Fruit fly (Drosophila melanogaster) whole organism, embryonic: ENCODE measurements around the gene Bap60.

Source experiments
- Awh ChIP-seq: fragments of 200-800 bp; sonication (Bioruptor generic); IDR thresholded peaks from 2 replicates; pipeline ENCODE4, ENCODE4 v1.3.6; 2022; ENCODE audit warnings: missing biosample characterization, missing genetic modification characterization
- B-H2 ChIP-seq: fragments of 200-800 bp; sonication (Bioruptor generic); optimal IDR thresholded peaks from 2 replicates; lab custom pipeline; 2018; ENCODE audit warnings: missing biosample characterization, mild to moderate bottlenecking, missing genetic modification characterization
- CG10274 ChIP-seq: fragments of 200-800 bp; sonication (Bioruptor generic); optimal IDR thresholded peaks from 3 replicates; lab custom pipeline; 2017; ENCODE audit warnings: missing biosample characterization, mild to moderate bottlenecking, missing genetic modification characterization
- CG11504 ChIP-seq: fragments of 200-800 bp; sonication (Bioruptor generic); optimal IDR thresholded peaks from 3 replicates; lab custom pipeline; 2019; ENCODE audit warnings: missing biosample characterization, mild to moderate bottlenecking, missing genetic modification characterization, moderate library complexity
- CG11696 ChIP-seq: fragments of 200-800 bp; sonication (Bioruptor generic); IDR thresholded peaks from 2 replicates; pipeline ENCODE4 v1.3.6; 2022; ENCODE audit warnings: missing biosample characterization, missing genetic modification characterization
- CG17328 ChIP-seq: fragments of 200-800 bp; sonication (Bioruptor generic); IDR thresholded peaks from 2 replicates; pipeline ENCODE4 v1.3.6; 2022; ENCODE audit warnings: missing biosample characterization, missing genetic modification characterization
- CG17385 ChIP-seq: fragments of 200-800 bp; sonication (Bioruptor generic); optimal IDR thresholded peaks from 3 replicates; lab custom pipeline; 2018; ENCODE audit warnings: missing biosample characterization, mild to moderate bottlenecking, missing genetic modification characterization
- CG18476 ChIP-seq: fragments of 200-800 bp; sonication (Bioruptor generic); optimal IDR thresholded peaks from 2 replicates; lab custom pipeline; 2016; ENCODE audit warnings: missing biosample characterization, mild to moderate bottlenecking, missing genetic modification characterization
- CG18764 ChIP-seq: fragments of 200-800 bp; sonication (Bioruptor generic); optimal IDR thresholded peaks from 3 replicates; lab custom pipeline; 2016; ENCODE audit warnings: missing biosample characterization, missing genetic modification characterization
- CG2199 ChIP-seq: fragments of 200-800 bp; sonication (Bioruptor generic); IDR thresholded peaks from 3 replicates; pipeline ENCODE4 v1.3.6; 2022; ENCODE audit warnings: missing biosample characterization, missing genetic modification characterization
- CG31388 ChIP-seq: fragments of 200-800 bp; sonication (Bioruptor generic); optimal IDR thresholded peaks from 2 replicates; lab custom pipeline; 2016; ENCODE audit warnings: missing biosample characterization, missing genetic modification characterization
- CG34376 ChIP-seq: fragments of 200-800 bp; sonication (Bioruptor generic); optimal IDR thresholded peaks from 2 replicates; lab custom pipeline; 2018; ENCODE audit warnings: missing biosample characterization, mild to moderate bottlenecking, missing genetic modification characterization
- CG4360 ChIP-seq: fragments of 200-800 bp; sonication (Bioruptor generic); IDR thresholded peaks from 2 replicates; pipeline ENCODE4 v1.3.6; 2022; ENCODE audit warnings: missing biosample characterization, missing genetic modification characterization
- CG6254 ChIP-seq: fragments of 200-800 bp; sonication (Bioruptor generic); optimal IDR thresholded peaks from 3 replicates; lab custom pipeline; 2017; ENCODE audit warnings: mild to moderate bottlenecking, missing biosample characterization, missing genetic modification reagents, missing genetic modification characterization
- CG6272 ChIP-seq: fragments of 200-800 bp; sonication (Bioruptor generic); IDR thresholded peaks from 2 replicates; pipeline ENCODE4 v1.3.6; 2022; ENCODE audit warnings: missing biosample characterization, missing genetic modification characterization
- CG6765 ChIP-seq: fragments of 200-800 bp; sonication (Bioruptor generic); optimal IDR thresholded peaks from 3 replicates; lab custom pipeline; 2017; ENCODE audit warnings: missing biosample characterization, mild to moderate bottlenecking, missing genetic modification characterization
- CG7987 ChIP-seq: fragments of 200-800 bp; sonication (Bioruptor generic); optimal IDR thresholded peaks from 2 replicates; lab custom pipeline; 2018; ENCODE audit warnings: missing biosample characterization, mild to moderate bottlenecking, missing genetic modification characterization, moderate library complexity
- Camta ChIP-seq: fragments of 200-800 bp; sonication (Bioruptor generic); optimal IDR thresholded peaks from 2 replicates; lab custom pipeline; 2016; ENCODE audit warnings: missing biosample characterization, missing genetic modification characterization
- Ets97D ChIP-seq: fragments of 200-800 bp; sonication (Bioruptor generic); optimal IDR thresholded peaks from 3 replicates; lab custom pipeline; 2016; ENCODE audit warnings: missing biosample characterization, missing genetic modification characterization
- HLH4C ChIP-seq: fragments of 200-800 bp; sonication (Bioruptor generic); IDR thresholded peaks from 3 replicates; pipeline ENCODE4 v1.3.6; 2022; ENCODE audit warnings: missing biosample characterization, missing genetic modification characterization; ENCODE audit not compliant: partially characterized antibody
- MTF-1 ChIP-seq: fragments of 200-800 bp; sonication (Bioruptor generic); optimal IDR thresholded peaks from 2 replicates; lab custom pipeline; 2018; ENCODE audit warnings: missing biosample characterization, mild to moderate bottlenecking, missing genetic modification characterization, borderline replicate concordance
- Poxn ChIP-seq: fragments of 200-800 bp; sonication (Bioruptor generic); IDR thresholded peaks from 2 replicates; pipeline ENCODE4 v1.3.6; 2022; ENCODE audit warnings: missing biosample characterization, missing genetic modification characterization
- Rx ChIP-seq: fragments of 200-800 bp; sonication (Bioruptor generic); IDR thresholded peaks from 2 replicates; pipeline ENCODE4 v1.3.6; 2022; ENCODE audit warnings: missing biosample characterization, missing genetic modification characterization
- Sin3A ChIP-seq: fragments of >200 bp; optimal IDR thresholded peaks from 2 replicates; lab custom pipeline; 2018
- Sox102F ChIP-seq: fragments of 200-800 bp; sonication (Bioruptor generic); optimal IDR thresholded peaks from 2 replicates; lab custom pipeline; 2018; ENCODE audit warnings: missing biosample characterization, mild to moderate bottlenecking, missing genetic modification characterization, moderate library complexity
- Xrp1 ChIP-seq: fragments of 200-800 bp; sonication (Bioruptor generic); IDR thresholded peaks from 2 replicates; pipeline ENCODE4 v1.3.6; 2022; ENCODE audit warnings: missing biosample characterization, missing genetic modification characterization
- amos ChIP-seq: fragments of 200-800 bp; sonication (Bioruptor generic); IDR thresholded peaks from 2 replicates; pipeline ENCODE4 v1.3.6; 2022; ENCODE audit warnings: missing biosample characterization, missing genetic modification characterization; ENCODE audit not compliant: partially characterized antibody
- ara ChIP-seq: fragments of 200-800 bp; sonication (Bioruptor generic); IDR thresholded peaks from 2 replicates; pipeline ENCODE4 v1.3.6; 2022; ENCODE audit warnings: missing biosample characterization, missing genetic modification characterization
- ase ChIP-seq: fragments of 200-800 bp; sonication (Bioruptor generic); IDR thresholded peaks from 3 replicates; pipeline ENCODE4 v1.3.6; 2022; ENCODE audit warnings: missing biosample characterization, missing genetic modification characterization
- br ChIP-seq: fragments of >200 bp; optimal IDR thresholded peaks from 2 replicates; lab custom pipeline; 2017
- btn ChIP-seq: fragments of 200-800 bp; sonication (Bioruptor generic); optimal IDR thresholded peaks from 2 replicates; lab custom pipeline; 2016; ENCODE audit warnings: missing biosample characterization, missing genetic modification characterization
- cato ChIP-seq: fragments of 200-800 bp; sonication (Bioruptor generic); optimal IDR thresholded peaks from 2 replicates; lab custom pipeline; 2016; ENCODE audit warnings: missing biosample characterization, missing genetic modification characterization, borderline replicate concordance
- chif ChIP-seq, 2 experiments: fragments of 200-800 bp; sonication (Bioruptor generic); optimal IDR thresholded peaks; 3 replicates each; lab custom pipeline; 2016; ENCODE audit warnings: missing biosample characterization in 2 of 2, missing genetic modification characterization in 2 of 2
- dysf ChIP-seq: fragments of 200-800 bp; sonication (Bioruptor generic); IDR thresholded peaks from 3 replicates; pipeline ENCODE4 v1.3.6; 2022; ENCODE audit warnings: missing biosample characterization, missing genetic modification characterization
- eve ChIP-seq, 2 experiments: fragments of >200 bp; optimal IDR thresholded peaks; 2 replicates each; lab custom pipeline; 2017; ENCODE audit warnings: missing biosample characterization in 2 of 2, missing genetic modification characterization in 2 of 2
- fd96Cb ChIP-seq: fragments of 200-800 bp; sonication (Bioruptor generic); optimal IDR thresholded peaks from 2 replicates; lab custom pipeline; 2018; ENCODE audit warnings: missing biosample characterization, mild to moderate bottlenecking, missing genetic modification characterization, moderate library complexity
- fru ChIP-seq: fragments of >200 bp; optimal IDR thresholded peaks from 2 replicates; lab custom pipeline; 2017
- gcm2 ChIP-seq: fragments of 200-800 bp; sonication (Bioruptor generic); optimal IDR thresholded peaks from 2 replicates; lab custom pipeline; 2016; ENCODE audit warnings: missing biosample characterization, missing genetic modification characterization
- gsb ChIP-seq: fragments of 200-800 bp; sonication (Bioruptor generic); IDR thresholded peaks from 2 replicates; pipeline ENCODE4 v1.3.6; 2022; ENCODE audit warnings: missing biosample characterization, missing genetic modification characterization
- lola ChIP-seq, 3 experiments: fragments of >200 bp in 2 of 3; fragments of 200-800 bp in 1 of 3; sonication (Bioruptor generic) in 1 of 3; optimal IDR thresholded peaks; 2 replicates each; lab custom pipeline; 2017 to 2019; ENCODE audit warnings: missing biosample characterization in 3 of 3, missing genetic modification characterization in 3 of 3, mild to moderate bottlenecking in 1 of 3, moderate library complexity in 1 of 3
- nau ChIP-seq: fragments of 200-800 bp; sonication (Bioruptor generic); optimal IDR thresholded peaks from 3 replicates; lab custom pipeline; 2017; ENCODE audit warnings: missing biosample characterization, mild to moderate bottlenecking, missing genetic modification characterization, missing genetic modification reagents
- nmo ChIP-seq: fragments of 200-800 bp; sonication (Bioruptor generic); optimal IDR thresholded peaks from 2 replicates; lab custom pipeline; 2018; ENCODE audit warnings: missing biosample characterization, mild to moderate bottlenecking, missing genetic modification characterization, moderate library complexity
- oc ChIP-seq: fragments of 200-800 bp; sonication (Bioruptor generic); optimal IDR thresholded peaks from 2 replicates; lab custom pipeline; 2018; ENCODE audit warnings: missing biosample characterization, mild to moderate bottlenecking, missing genetic modification characterization, moderate library complexity
- pho ChIP-seq: fragments of 200-800 bp; sonication (Bioruptor generic); optimal IDR thresholded peaks from 2 replicates; lab custom pipeline; 2016; ENCODE audit warnings: missing biosample characterization, missing genetic modification characterization
- pita ChIP-seq: fragments of 200-800 bp; sonication (Bioruptor generic); optimal IDR thresholded peaks from 2 replicates; lab custom pipeline; 2017; ENCODE audit warnings: missing biosample characterization, mild to moderate bottlenecking, missing genetic modification characterization
- row ChIP-seq: fragments of 200-800 bp; sonication (Bioruptor generic); IDR thresholded peaks from 3 replicates; pipeline ENCODE4 v1.3.6; 2022; ENCODE audit warnings: missing biosample characterization, missing genetic modification characterization
- run ChIP-seq: fragments of 200-800 bp; sonication (Bioruptor generic); optimal IDR thresholded peaks from 3 replicates; lab custom pipeline; 2018; ENCODE audit warnings: missing biosample characterization, mild to moderate bottlenecking, missing genetic modification characterization
- sim ChIP-seq: fragments of 200-800 bp; sonication (Bioruptor generic); IDR thresholded peaks from 2 replicates; pipeline ENCODE4 v1.3.6; 2022; ENCODE audit warnings: missing biosample characterization, missing genetic modification characterization
- slou ChIP-seq: fragments of 200-800 bp; sonication (Bioruptor generic); optimal IDR thresholded peaks from 3 replicates; lab custom pipeline; 2016; ENCODE audit warnings: missing biosample characterization, missing genetic modification characterization
- ssp ChIP-seq: fragments of 200-800 bp; sonication (Bioruptor generic); IDR thresholded peaks from 2 replicates; pipeline ENCODE4 v1.3.6; 2022; ENCODE audit warnings: missing biosample characterization, missing genetic modification characterization
- vvl ChIP-seq: fragments of 200-800 bp; sonication (Bioruptor generic); IDR thresholded peaks from 2 replicates; pipeline ENCODE4 v1.3.6; 2022; ENCODE audit warnings: missing biosample characterization, missing genetic modification characterization

The Bap60 gene

DNA sequence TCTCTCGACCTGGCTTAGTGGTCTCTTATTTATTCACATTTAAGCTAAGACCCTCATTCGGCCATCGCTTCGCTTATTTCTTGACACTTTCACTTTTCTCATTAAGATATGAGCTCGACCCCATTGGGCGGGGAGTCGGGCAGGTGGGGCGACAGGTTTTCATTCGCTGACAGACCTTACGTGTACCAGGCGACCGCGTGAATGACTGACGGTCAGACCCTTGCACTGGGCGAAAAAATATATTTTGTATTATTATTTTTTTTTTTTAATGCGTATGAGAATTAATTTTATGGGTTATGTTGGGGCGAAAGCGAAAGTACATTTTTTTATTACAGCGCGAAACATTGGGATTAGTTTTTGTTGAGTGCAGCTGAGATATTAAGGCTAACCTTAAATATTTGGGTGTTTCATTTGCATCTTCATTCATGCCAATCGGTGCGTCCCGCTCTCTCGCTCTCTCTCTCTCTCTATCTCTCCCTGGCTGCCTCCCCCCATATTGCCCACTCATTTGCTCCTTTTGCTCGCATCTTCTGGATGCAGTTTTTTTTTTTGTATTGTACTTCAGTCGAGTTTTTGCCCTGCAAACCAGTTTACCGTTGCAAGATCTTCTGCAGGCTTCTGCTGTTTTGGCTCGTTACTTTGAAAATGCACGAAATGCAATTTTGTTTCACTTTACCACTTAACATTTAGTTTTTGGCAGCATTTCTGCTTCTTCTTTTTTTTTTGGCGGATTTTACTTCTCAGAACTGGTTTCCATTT lies 22.2 kb downstream of the Bap60 start (continued):
- no peak for TF ChIP-seq pita (GFP tag; lab: Kevin White, UChicago)
- no peak for TF ChIP-seq Camta
- TF ChIP-seq vvl (GFP tag; lab: Robert Waterston, UW), result peak; percentile 88
- peak; percentile 76 for TF ChIP-seq row (GFP tag; lab: Robert Waterston, UW)
- peak; percentile 73 for TF ChIP-seq Xrp1 (GFP tag; lab: Robert Waterston, UW)
- TF ChIP-seq slou (GFP tag; lab: Kevin White, UChicago), result no peak
- TF ChIP-seq CG31388, result no peak
- TF ChIP-seq CG6765 (GFP tag; lab: Kevin White, UChicago), result no peak
- TF ChIP-seq ara, result peak; percentile 66; the same call in 1 of the 2 replicates
- TF ChIP-seq CG11696 (GFP tag; lab: Robert Waterston, UW), result no peak
- peak; percentile 24; the same call in 1 of the 2 replicates for TF ChIP-seq CG6272 (GFP tag; lab: Robert Waterston, UW)
- TF ChIP-seq nmo (GFP tag; lab: Kevin White, UChicago), result peak; percentile 72
- no peak for TF ChIP-seq CG7987 (GFP tag; lab: Kevin White, UChicago)
- TF ChIP-seq dysf (GFP tag; lab: Robert Waterston, UW), result peak; percentile 71
- TF ChIP-seq btn (GFP tag; lab: Kevin White, UChicago), result no peak
- TF ChIP-seq eve (GFP tag; optimal IDR thresholded peaks at IDR 0.05; lab: Kevin White, UChicago), result no peak
- TF ChIP-seq Poxn, result no peak
- TF ChIP-seq MTF-1 (GFP tag; lab: Kevin White, UChicago), result no peak
- TF ChIP-seq fru (lab: Kevin White, UChicago), result no peak
- no peak for TF ChIP-seq chif (GFP tag; optimal IDR thresholded peaks at IDR 0.05; lab: Kevin White, UChicago)
- TF ChIP-seq Sox102F, result peak; percentile 54
- TF ChIP-seq pho, result no peak
- TF ChIP-seq B-H2 (GFP tag; lab: Kevin White, UChicago), result no peak
- peak; percentile 75 for TF ChIP-seq CG17328
- no peak for TF ChIP-seq amos (GFP tag; lab: Robert Waterston, UW)
- no peak for TF ChIP-seq CG17385
- TF ChIP-seq CG18476, result no peak
- TF ChIP-seq ssp (GFP tag; lab: Robert Waterston, UW), result peak; percentile 69
- no peak for TF ChIP-seq Ets97D (GFP tag; lab: Kevin White, UChicago)
- peak; percentile 70 for TF ChIP-seq CG11504 (tag; lab: Kevin White, UChicago)
- no peak for TF ChIP-seq CG34376 (GFP tag; lab: Kevin White, UChicago)
- TF ChIP-seq Awh (GFP tag; lab: Robert Waterston, UW), result peak; percentile 72
- peak; percentile 46; the same call in 1 of the 2 replicates for TF ChIP-seq sim (GFP tag; lab: Robert Waterston, UW)
- peak; percentile 71; the same call in 2 of the 3 replicates for TF ChIP-seq ase
- no peak for TF ChIP-seq nau (GFP tag; lab: Kevin White, UChicago)
- TF ChIP-seq HLH4C (GFP tag; lab: Robert Waterston, UW), result no peak
- TF ChIP-seq gsb (GFP tag; lab: Robert Waterston, UW), result no peak
- no peak for TF ChIP-seq run (tag; lab: Kevin White, UChicago)
- TF ChIP-seq CG6254 (GFP tag; lab: Kevin White, UChicago), result no peak
- TF ChIP-seq CG2199 (GFP tag; lab: Robert Waterston, UW), result 0 out of 3 replicates have a peak, but pooled peaks have one; percentile 25
- TF ChIP-seq CG10274 (GFP tag; lab: Kevin White, UChicago), result no peak
- no peak for TF ChIP-seq lola (GFP tag; optimal IDR thresholded peaks at IDR 0.05; lab: Kevin White, UChicago)
- peak; percentile 35; the same call in 1 of the 2 replicates for TF ChIP-seq CG4360
- TF ChIP-seq oc (tag; lab: Kevin White, UChicago), result peak; percentile 67
- TF ChIP-seq cato (GFP tag; lab: Kevin White, UChicago), result no peak
- TF ChIP-seq gcm2 (GFP tag; lab: Kevin White, UChicago), result no peak
- no peak for TF ChIP-seq Sin3A (lab: Kevin White, UChicago)
- TF ChIP-seq br (lab: Kevin White, UChicago), result no peak
- peak; percentile 38 for TF ChIP-seq fd96Cb (tag; lab: Kevin White, UChicago)
- peak; percentile 47; the same call in 1 of the 2 replicates for TF ChIP-seq Rx
- TF ChIP-seq CG18764 (GFP tag; lab: Kevin White, UChicago), result no peak
